Fruit fly (Drosophila melanogaster): ENCODE measurements around the gene pum.

The pum gene

DNA sequence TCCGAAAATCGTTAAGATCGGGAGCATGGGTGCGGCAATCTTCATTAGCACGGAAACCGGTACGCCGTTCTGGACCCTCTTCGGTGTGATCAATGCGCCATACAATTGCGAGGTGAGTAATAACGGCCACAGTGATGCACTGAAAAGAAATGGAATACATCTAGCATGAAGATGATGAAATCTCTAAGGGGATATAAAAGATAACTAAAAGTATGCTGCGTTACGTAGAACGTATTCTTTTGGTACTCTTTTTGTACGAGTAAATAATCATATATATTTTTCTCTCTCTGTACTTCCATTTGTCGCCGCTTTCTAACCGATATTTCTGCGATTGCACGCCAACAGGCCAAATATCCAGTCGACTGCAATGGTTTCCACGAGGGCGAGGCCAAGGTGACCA is 13.4 kb upstream of the pum start (continued):
- peak; percentile 20 for TF ChIP-seq CG12219 (GFP tag; optimal IDR thresholded peaks at IDR 0.05)
- no peak for TF ChIP-seq yki (optimal IDR thresholded peaks at IDR 0.05)
- TF ChIP-seq ttk (GFP tag; IDR thresholded peaks at IDR 0.05): 0 out of 2 replicates have a peak, but pooled peaks have one; percentile 24
- TF ChIP-seq cad (GFP tag; optimal IDR thresholded peaks at IDR 0.05): no peak
- peak; percentile 16 for TF ChIP-seq CG13424 (tag; optimal IDR thresholded peaks at IDR 0.05)
- TF ChIP-seq YL-1 (GFP tag; optimal IDR thresholded peaks at IDR 0.05): no peak

DNA sequence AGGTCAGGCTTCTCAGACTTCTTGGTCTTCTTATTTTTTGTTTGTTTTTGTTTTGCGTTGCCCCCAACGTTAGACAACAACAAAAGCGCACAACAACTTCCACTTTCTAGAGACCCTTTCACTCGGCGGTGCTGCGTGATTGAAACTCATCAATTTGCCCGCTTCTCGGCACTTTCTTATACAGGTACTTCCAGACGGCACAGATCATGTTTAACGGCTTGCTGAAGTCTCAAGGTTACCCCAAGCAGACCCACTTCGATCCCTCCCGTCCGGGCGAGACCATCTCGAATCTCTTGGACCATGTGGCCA is 12.2 kb upstream of the pum start:
- TF ChIP-seq Fer1 (GFP tag; optimal IDR thresholded peaks at IDR 0.05) (no peak), sens (GFP tag) (no peak), az2 (GFP tag; optimal IDR thresholded peaks at IDR 0.05) (no peak), ara (GFP tag; IDR thresholded peaks at IDR 0.05) (0 out of 2 replicates have a peak, but pooled peaks have one; percentile 21), Blimp-1 (GFP tag; optimal IDR thresholded peaks at IDR 0.05) (peak; percentile 81)

DNA sequence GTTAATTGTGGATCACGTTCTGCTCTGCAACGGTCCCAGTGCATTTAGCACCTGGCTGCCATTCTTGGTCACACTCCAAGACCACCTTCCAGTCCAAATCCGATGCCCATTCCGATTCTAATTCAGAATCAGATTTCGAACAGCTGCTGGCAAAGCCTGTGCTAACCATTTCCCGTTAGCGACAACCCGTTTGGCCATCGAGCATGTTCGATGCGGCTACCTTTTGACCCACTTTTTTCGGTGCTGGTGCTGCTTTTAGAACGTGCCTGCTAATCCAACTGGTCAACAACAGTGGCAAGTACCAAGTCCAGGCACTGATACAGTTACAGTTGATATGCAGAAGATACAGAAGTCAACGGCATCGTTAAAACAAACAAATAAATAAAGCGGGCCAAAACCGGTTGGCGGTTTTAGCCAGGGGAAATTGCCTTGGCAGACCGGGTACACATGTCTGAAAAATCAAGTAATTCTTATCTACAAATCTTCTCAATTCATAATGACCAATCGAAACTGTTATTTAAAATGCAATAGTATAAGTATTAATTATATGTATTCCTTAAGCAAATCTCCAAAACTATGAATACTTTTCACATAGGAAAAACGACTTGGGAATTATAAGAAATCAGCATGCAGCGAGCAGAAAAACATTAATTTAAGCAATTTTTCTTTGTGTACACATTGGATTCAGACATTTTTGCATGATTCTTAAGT is 11.7 kb upstream of the pum start:
- TF ChIP-seq chinmo (GFP tag; IDR thresholded peaks at IDR 0.05; ENCODE audit: partially characterized antibody) (0 out of 4 replicates have a peak, but pooled peaks have one; percentile 37), CG5180 (GFP tag; optimal IDR thresholded peaks at IDR 0.05) (peak; percentile 95), dimm (GFP tag; IDR thresholded peaks at IDR 0.05) (no peak), pho (GFP tag; optimal IDR thresholded peaks at IDR 0.05) (no peak), CG10321 (GFP tag; IDR thresholded peaks at IDR 0.05) (0 out of 2 replicates have a peak, but pooled peaks have one; percentile 19), kni (GFP tag; optimal IDR thresholded peaks at IDR 0.05) (peak; percentile 40), tll (GFP tag; optimal IDR thresholded peaks at IDR 0.05) (peak in 1 of 2 experiments; percentile 74), lbe (GFP tag; optimal IDR thresholded peaks at IDR 0.05) (peak; percentile 15), nerfin-2 (GFP tag; IDR thresholded peaks at IDR 0.05; ENCODE audit: partially characterized antibody) (0 out of 2 replicates have a peak, but pooled peaks have one; percentile 31)

DNA sequence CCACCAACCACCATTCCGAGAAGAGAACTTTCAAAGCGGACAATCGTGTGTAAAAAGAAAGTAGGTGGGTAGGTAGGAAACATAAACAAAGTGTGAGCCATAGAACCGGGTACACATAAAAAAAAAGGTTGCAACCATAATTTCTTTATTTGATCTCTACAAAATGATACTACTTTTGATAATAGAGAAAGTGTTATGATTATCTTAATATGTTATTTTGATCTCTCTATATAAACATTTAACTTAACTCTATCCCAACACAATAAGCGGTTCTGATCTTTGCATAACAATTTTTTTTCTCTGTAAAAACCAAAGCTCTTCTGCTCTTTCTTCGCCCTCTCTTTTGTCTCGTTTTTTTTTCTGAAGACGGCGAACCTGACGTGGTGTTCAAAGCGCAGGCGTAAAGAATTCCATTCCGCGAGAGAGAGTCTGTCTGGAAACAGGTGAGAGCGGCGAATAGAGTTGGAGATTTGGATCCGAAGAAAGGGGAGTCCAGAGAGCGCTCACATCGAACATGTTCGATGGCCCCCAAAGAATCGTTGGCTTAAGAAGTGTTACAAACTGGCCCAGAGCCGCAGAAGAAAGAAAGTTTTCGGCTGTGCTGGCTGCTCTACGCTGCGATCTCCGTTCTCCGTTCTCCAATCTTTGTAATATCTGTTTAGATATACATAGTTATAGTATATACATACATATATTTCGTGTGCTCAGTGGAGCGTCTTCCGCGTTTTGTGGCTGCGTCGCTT is 9.6 kb upstream of the pum start:
- peak; percentile 71 for TF ChIP-seq CG2202 (tag; optimal IDR thresholded peaks at IDR 0.05)
- TF ChIP-seq Hsf (GFP tag; optimal IDR thresholded peaks at IDR 0.05): peak; percentile 60
- peak; percentile 50 for TF ChIP-seq CG9437 (GFP tag; optimal IDR thresholded peaks at IDR 0.05)
- TF ChIP-seq slou (GFP tag; optimal IDR thresholded peaks at IDR 0.05): no peak
- TF ChIP-seq CG16779 (GFP tag; IDR thresholded peaks at IDR 0.05): no peak
- no peak for TF ChIP-seq lov (optimal IDR thresholded peaks at IDR 0.05)
- no peak; the same call in 2 of the 3 replicates for TF ChIP-seq lov (GFP tag; IDR thresholded peaks at IDR 0.05)
- TF ChIP-seq CG8924 (tag; optimal IDR thresholded peaks at IDR 0.05): peak; percentile 78
- no peak for TF ChIP-seq Nf-YA (GFP tag; IDR thresholded peaks at IDR 0.05)
- TF ChIP-seq CG17361 (GFP tag; IDR thresholded peaks at IDR 0.05): peak; percentile 76; the same call in 2 of the 3 replicates
- no peak for TF ChIP-seq CG32532 (GFP tag; IDR thresholded peaks at IDR 0.05)
- peak; percentile 17 for TF ChIP-seq cwo (GFP tag; optimal IDR thresholded peaks at IDR 0.05)
- no peak for TF ChIP-seq CG17912 (GFP tag; optimal IDR thresholded peaks at IDR 0.05)
- TF ChIP-seq Ets97D (GFP tag; optimal IDR thresholded peaks at IDR 0.05): no peak
- TF ChIP-seq cas (GFP tag; IDR thresholded peaks at IDR 0.05): no peak
- no peak for TF ChIP-seq CG31365 (tag; optimal IDR thresholded peaks at IDR 0.05)
- no peak for TF ChIP-seq cad (GFP tag; optimal IDR thresholded peaks at IDR 0.05)
- peak; percentile 10 for TF ChIP-seq chn (GFP tag; optimal IDR thresholded peaks at IDR 0.05)
- TF ChIP-seq grau (tag; optimal IDR thresholded peaks at IDR 0.05): peak; percentile 64
- TF ChIP-seq Nf-YC (tag; optimal IDR thresholded peaks at IDR 0.05): no peak
- peak; percentile 22 to 64 for TF ChIP-seq Trl (optimal IDR thresholded peaks at IDR 0.05)
- peak; percentile 43 for TF ChIP-seq Trl (GFP tag; optimal IDR thresholded peaks at IDR 0.05)
- no peak for TF ChIP-seq hth (optimal IDR thresholded peaks at IDR 0.05)
- no peak for TF ChIP-seq NFAT (GFP tag; IDR thresholded peaks at IDR 0.05)
- TF ChIP-seq CG4617 (GFP tag; optimal IDR thresholded peaks at IDR 0.05; ENCODE audit: borderline replicate concordance): no peak
- TF ChIP-seq Vsx1 (GFP tag; optimal IDR thresholded peaks at IDR 0.05): no peak
- TF ChIP-seq pho (GFP tag; optimal IDR thresholded peaks at IDR 0.05): peak; percentile 24
